Worm (Caenorhabditis elegans): ENCODE results near the gene F43C11.2.

F43C11.2 gene

ce11 chrII:2340974-2341373 is 13.6 kb upstream of the F43C11.2 start:
- TF ChIP-seq nfya-1 (tag; optimal IDR thresholded peaks at IDR 0.05) (peak; percentile 28), rnt-1 (tag; optimal IDR thresholded peaks at IDR 0.05) (peak; percentile 92), lin-11 (tag; optimal IDR thresholded peaks at IDR 0.05) (no peak)

DNA sequence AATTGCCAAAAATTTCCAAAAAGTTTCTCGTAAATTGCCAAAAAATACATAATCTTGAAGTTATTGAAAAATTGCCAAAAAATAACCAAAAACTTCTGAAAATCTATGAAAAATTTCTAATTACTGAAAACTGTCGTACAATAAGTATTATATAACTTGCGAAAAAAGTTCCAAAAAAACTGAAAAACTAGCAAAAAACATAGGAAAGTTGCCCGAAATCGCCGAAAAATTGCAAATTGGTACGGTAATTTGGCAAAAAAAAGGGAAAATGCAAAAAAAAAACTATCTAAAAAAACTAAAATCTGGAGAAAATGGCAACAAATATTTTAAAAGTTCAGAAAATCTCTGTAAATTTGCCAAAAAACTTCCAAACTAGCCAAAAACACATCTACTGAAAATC is 13.1 kb upstream of the F43C11.2 start, which contains the start of gene enri-1:
Gene enri-1, minus strand, starts transcription at position 101 of the 400 bp plus-strand sequence.
- no peak for TF ChIP-seq lim-6 (tag; optimal IDR thresholded peaks at IDR 0.05)
- no peak for TF ChIP-seq ama-1 (optimal IDR thresholded peaks at IDR 0.05)
- TF ChIP-seq pag-3 (tag; optimal IDR thresholded peaks at IDR 0.05; ENCODE audit: borderline replicate concordance): no peak
- no peak for TF ChIP-seq ceh-6 (GFP tag; optimal IDR thresholded peaks at IDR 0.05)
- TF ChIP-seq ceh-18 (tag; optimal IDR thresholded peaks at IDR 0.05): no peak
- no peak for TF ChIP-seq unc-55 (GFP tag; optimal IDR thresholded peaks at IDR 0.05)
- no peak for TF ChIP-seq rnt-1 (tag; optimal IDR thresholded peaks at IDR 0.05)
- TF ChIP-seq ceh-2 (tag; optimal IDR thresholded peaks at IDR 0.05): no peak
- no peak for TF ChIP-seq hlh-13 (GFP tag; optimal IDR thresholded peaks at IDR 0.05)
- no peak for TF ChIP-seq ceh-48 (tag; optimal IDR thresholded peaks at IDR 0.05)
- TF ChIP-seq K09A11.1 (tag; optimal IDR thresholded peaks at IDR 0.05; ENCODE audit: insufficient read depth): no peak
- TF ChIP-seq eyg-1 (tag; optimal IDR thresholded peaks at IDR 0.05): no peak

DNA sequence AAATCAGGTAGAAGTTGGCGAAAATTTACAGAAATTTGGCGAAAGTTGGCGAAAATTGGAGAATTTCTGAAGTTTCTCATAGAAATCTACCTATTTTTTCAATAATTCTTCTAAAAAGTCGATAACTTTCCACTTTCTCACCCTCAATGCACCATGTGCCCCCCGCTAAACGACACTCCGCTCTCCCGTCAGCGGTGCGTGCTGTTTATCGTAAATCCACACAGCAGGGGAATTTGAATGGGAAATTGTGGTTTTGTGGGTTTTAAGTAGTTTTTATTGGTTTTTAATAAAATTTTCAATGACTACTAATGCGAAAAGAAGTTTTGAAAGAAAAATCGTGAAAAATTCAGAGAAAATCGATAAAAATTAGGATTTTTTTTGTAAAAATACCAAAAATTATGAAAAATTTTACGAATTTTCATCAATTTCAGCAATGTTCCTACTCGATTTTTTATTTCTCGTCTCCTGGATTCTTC is 12.5 kb upstream of the F43C11.2 start, which contains the start of gene F43C11.6:
Gene F43C11.6, plus strand, starts transcription at position 426 of the 476 bp plus-strand sequence.
- TF ChIP-seq dve-1 (tag; optimal IDR thresholded peaks at IDR 0.05) (no peak), ceh-19 (GFP tag; optimal IDR thresholded peaks at IDR 0.05) (no peak), unc-42 (tag; optimal IDR thresholded peaks at IDR 0.05) (no peak), npax-4 (tag; optimal IDR thresholded peaks at IDR 0.05) (no peak), nhr-11 (tag; optimal IDR thresholded peaks at IDR 0.05) (no peak), tbx-7 (tag; optimal IDR thresholded peaks at IDR 0.05) (no peak), sdc-2 (tag; optimal IDR thresholded peaks at IDR 0.05) (no peak), pqm-1 (tag; optimal IDR thresholded peaks at IDR 0.05) (no peak), ceh-31 (tag; optimal IDR thresholded peaks at IDR 0.05) (peak; percentile 12), tbx-2 (tag; optimal IDR thresholded peaks at IDR 0.05) (no peak), hlh-13 (GFP tag; optimal IDR thresholded peaks at IDR 0.05) (no peak), fkh-10 (GFP tag; optimal IDR thresholded peaks at IDR 0.05) (no peak), ztf-16 (tag; optimal IDR thresholded peaks at IDR 0.05) (no peak), ama-1 (optimal IDR thresholded peaks at IDR 0.05) (no peak), F13H6.1 (tag; optimal IDR thresholded peaks at IDR 0.05) (no peak), fkh-6 (tag; optimal IDR thresholded peaks at IDR 0.05) (no peak), rnt-1 (tag; optimal IDR thresholded peaks at IDR 0.05) (peak; percentile 28), unc-3 (GFP tag; conservative IDR thresholded peaks at IDR 0.05) (no peak), unc-3 (tag; optimal IDR thresholded peaks at IDR 0.05) (no peak), ceh-2 (tag; optimal IDR thresholded peaks at IDR 0.05) (no peak), nfya-1 (tag; optimal IDR thresholded peaks at IDR 0.05) (no peak), ceh-48 (tag; optimal IDR thresholded peaks at IDR 0.05) (peak; percentile 20), pax-1 (tag; optimal IDR thresholded peaks at IDR 0.05) (no peak), ceh-34 (tag; optimal IDR thresholded peaks at IDR 0.05) (no peak), madf-2 (tag; optimal IDR thresholded peaks at IDR 0.05) (no peak)

DNA sequence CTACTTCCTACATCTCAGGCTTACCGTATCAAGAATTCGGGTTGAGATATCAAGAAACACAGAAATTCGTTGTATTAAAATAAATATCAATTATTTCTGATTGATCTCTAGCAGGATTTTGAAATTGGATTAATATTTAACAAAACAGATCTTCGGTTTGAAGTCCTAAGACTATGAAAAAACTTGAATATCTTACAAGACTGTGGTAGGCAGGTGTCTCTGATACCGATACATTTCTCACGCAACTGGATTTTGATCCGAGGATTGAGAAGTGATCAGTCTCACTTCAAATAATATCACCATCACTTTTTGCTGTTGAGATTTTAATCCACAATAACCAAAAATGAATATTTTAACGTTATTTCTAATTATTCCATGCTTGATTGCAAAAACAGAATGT is 7.9 kb upstream of the F43C11.2 start, which contains the start of gene F43C11.4:
Gene F43C11.4, plus strand, starts transcription at position 301 of the 400 bp plus-strand sequence.
- no peak for TF ChIP-seq gmeb-2 (tag; optimal IDR thresholded peaks at IDR 0.05)

DNA sequence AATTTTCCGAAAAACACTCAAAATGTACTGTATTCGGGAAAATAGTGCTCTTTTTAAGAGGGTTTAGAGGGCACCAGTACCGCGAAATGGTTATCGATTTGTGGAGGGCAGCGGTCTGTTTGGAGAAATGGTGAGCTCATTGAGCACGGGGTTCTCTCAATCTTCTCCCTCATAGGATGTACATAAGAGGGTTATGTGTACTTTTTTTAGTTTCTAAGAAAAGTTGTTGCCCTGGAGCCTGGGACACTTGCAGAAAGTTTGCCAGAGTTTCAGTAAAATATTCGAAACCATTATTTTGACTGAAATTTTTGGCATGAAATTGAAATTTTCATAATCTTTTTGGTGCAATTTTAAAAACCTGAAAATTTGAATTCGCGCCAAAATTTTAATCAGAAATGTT is 2.0 kb upstream of the F43C11.2 start, which contains the start of gene F43C11.10:
Gene F43C11.10, minus strand, starts transcription at position 101 of the 400 bp plus-strand sequence.
- TF ChIP-seq ceh-22 (tag; optimal IDR thresholded peaks at IDR 0.05): no peak
- TF ChIP-seq hlh-6 (tag; optimal IDR thresholded peaks at IDR 0.05): no peak
- no peak for TF ChIP-seq rnt-1 (tag; optimal IDR thresholded peaks at IDR 0.05)
- no peak for TF ChIP-seq ztf-16 (tag; optimal IDR thresholded peaks at IDR 0.05)
- no peak for TF ChIP-seq C08G9.2 (tag; optimal IDR thresholded peaks at IDR 0.05)
- TF ChIP-seq unc-55 (GFP tag; optimal IDR thresholded peaks at IDR 0.05): no peak
- TF ChIP-seq che-1 (tag; optimal IDR thresholded peaks at IDR 0.05): no peak
- TF ChIP-seq fax-1 (tag; optimal IDR thresholded peaks at IDR 0.05): no peak
- no peak for TF ChIP-seq zip-5 (tag; optimal IDR thresholded peaks at IDR 0.05)
- TF ChIP-seq pax-1 (tag; optimal IDR thresholded peaks at IDR 0.05): no peak
- no peak for TF ChIP-seq tbx-2 (tag; optimal IDR thresholded peaks at IDR 0.05)
